Fruit fly (Drosophila melanogaster): ENCODE measurements around the gene CG32985.

CG32985 gene

dm6 chr2L:8982584-8983302 lies 20.4 kb downstream of the CG32985 start:
- no peak for TF ChIP-seq CG8478 (optimal IDR thresholded peaks at IDR 0.05)
- TF ChIP-seq CTCF (optimal IDR thresholded peaks at IDR 0.05) = no peak

dm6 chr2L:8984614-8985318 lies 22.4 kb downstream of the CG32985 start, which contains the start of gene CG13101:
Gene CG13101, minus strand, starts transcription at chr2L:8984872.
- no peak for TF ChIP-seq CTCF (optimal IDR thresholded peaks at IDR 0.05)
- no peak for TF ChIP-seq CG8478 (optimal IDR thresholded peaks at IDR 0.05)

- TF ChIP-seq CTCF (optimal IDR thresholded peaks at IDR 0.05) (no peak), CG8478 (optimal IDR thresholded peaks at IDR 0.05) (no peak)
Observed at dm6 chr2L:8987251-8987937, 25.1 kb downstream of the CG32985 start.

- TF ChIP-seq CG8478 (optimal IDR thresholded peaks at IDR 0.05) (no peak), CTCF (optimal IDR thresholded peaks at IDR 0.05) (no peak)
Observed at dm6 chr2L:8989037-8989591, 26.8 kb downstream of the CG32985 start, which contains the start of gene rost. Gene rost, minus strand, starts transcription at chr2L:8989539.

dm6 chr2L:8991583-8991982 lies 29.2 kb downstream of the CG32985 start, which contains the start of gene CG9555:
Gene CG9555, plus strand, starts transcription at chr2L:8991735.
- TF ChIP-seq CG8478 (optimal IDR thresholded peaks at IDR 0.05) (no peak), CTCF (optimal IDR thresholded peaks at IDR 0.05) (no peak)

- TF ChIP-seq CG8478 (optimal IDR thresholded peaks at IDR 0.05) (no peak), CTCF (optimal IDR thresholded peaks at IDR 0.05) (no peak)
Observed at dm6 chr2L:8993650-8994441, 31.5 kb downstream of the CG32985 start, which contains the start of gene CG17906. Gene CG17906, plus strand, starts transcription at chr2L:8994391.

- TF ChIP-seq CG8478 (optimal IDR thresholded peaks at IDR 0.05) (no peak), CTCF (optimal IDR thresholded peaks at IDR 0.05) (peak; percentile 16 to 48)
Observed at dm6 chr2L:8997285-8997684, 35.0 kb downstream of the CG32985 start, which contains the start of the genes alien and CG18661. Gene alien, minus strand, starts transcription at chr2L:8997379. Gene CG18661, plus strand, starts transcription at chr2L:8997605.

dm6 chr2L:8998237-8998636 lies 35.9 kb downstream of the CG32985 start, which contains the start of gene Try29F:
Gene Try29F, plus strand, starts transcription at chr2L:8998537.
- TF ChIP-seq CG8478 (optimal IDR thresholded peaks at IDR 0.05) = no peak
- TF ChIP-seq CTCF (optimal IDR thresholded peaks at IDR 0.05) = no peak

dm6 chr2L:9010267-9010666 lies 47.9 kb downstream of the CG32985 start, which contains the start of gene CG9568:
Gene CG9568, plus strand, starts transcription at chr2L:9010583.
- TF ChIP-seq CTCF (optimal IDR thresholded peaks at IDR 0.05) (no peak), CG8478 (optimal IDR thresholded peaks at IDR 0.05) (no peak)

DNA sequence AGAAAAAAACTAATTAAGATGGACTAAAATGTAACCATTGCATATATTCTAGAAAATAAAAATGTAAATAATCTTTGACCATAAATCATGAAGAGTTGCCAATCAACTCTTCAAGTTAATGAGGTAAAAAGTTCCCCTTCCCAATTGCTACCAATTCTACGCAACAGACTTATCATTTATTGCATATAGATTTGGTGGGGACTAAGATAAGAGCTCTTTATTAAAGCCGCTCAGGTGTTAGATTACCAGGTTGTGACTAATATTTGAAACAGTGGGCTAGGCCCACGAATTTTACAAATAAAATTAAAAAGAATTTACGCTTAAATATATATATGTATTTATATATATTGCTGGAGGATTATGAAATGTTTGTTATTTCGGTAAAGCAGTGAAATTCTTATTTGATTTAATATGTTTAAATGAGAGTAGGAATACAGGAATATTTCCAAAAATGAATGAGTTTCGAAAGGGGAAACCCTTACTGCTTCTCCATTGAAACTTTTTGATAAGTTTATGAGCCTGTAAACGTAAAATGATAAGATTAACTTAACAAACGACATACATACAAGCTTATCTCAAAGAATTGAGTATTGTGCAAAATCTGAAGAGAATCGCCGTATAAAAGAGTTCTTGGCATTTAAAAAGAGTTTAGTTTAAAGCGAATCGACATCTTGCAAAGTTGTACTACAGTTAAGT lies 49.4 kb downstream of the CG32985 start, which contains the start of gene CG13102:
CG13102 (plus strand) TSS at position 646 of the 696 bp plus-strand sequence.
- TF ChIP-seq CG8478 (optimal IDR thresholded peaks at IDR 0.05) (no peak), CTCF (optimal IDR thresholded peaks at IDR 0.05) (no peak)

dm6 chr2L:9013968-9014367 lies 51.6 kb downstream of the CG32985 start, which contains the start of gene Rcd-1r:
Gene Rcd-1r, minus strand, starts transcription at chr2L:9014068.
- TF ChIP-seq CTCF (optimal IDR thresholded peaks at IDR 0.05) (no peak), CG8478 (optimal IDR thresholded peaks at IDR 0.05) (no peak)

All from S2 (cell line).